Fruit fly (Drosophila melanogaster): ENCODE data around the gene muc.

muc gene

dm6 chr2L:7395813-7396212, 30.9 kb upstream of the muc start:
- TF ChIP-seq Pif1B (GFP tag; optimal IDR thresholded peaks at IDR 0.05) (no peak), rn (GFP tag; IDR thresholded peaks at IDR 0.05) (no peak), gl (tag; optimal IDR thresholded peaks at IDR 0.05) (no peak), CG17806 (tag; optimal IDR thresholded peaks at IDR 0.05) (peak; percentile 25), Snoo (tag; optimal IDR thresholded peaks at IDR 0.05) (peak; percentile 37), EcR (GFP tag; optimal IDR thresholded peaks at IDR 0.05) (no peak), CG8301 (tag; optimal IDR thresholded peaks at IDR 0.05) (no peak), Ets98B (GFP tag; IDR thresholded peaks at IDR 0.05) (0 out of 2 replicates have a peak, but pooled peaks have one; percentile 6), CG8159 (tag; optimal IDR thresholded peaks at IDR 0.05) (peak; percentile 41), CG32121 (GFP tag; IDR thresholded peaks at IDR 0.05) (no peak), CG13204 (GFP tag; optimal IDR thresholded peaks at IDR 0.05) (no peak), CG14655 (GFP tag; optimal IDR thresholded peaks at IDR 0.05) (no peak), D1 (tag; optimal IDR thresholded peaks at IDR 0.05) (no peak), CG4496 (GFP tag; IDR thresholded peaks at IDR 0.05) (no peak), CG10348 (GFP tag; IDR thresholded peaks at IDR 0.05) (no peak), CG15710 (tag; optimal IDR thresholded peaks at IDR 0.05) (peak; percentile 23), CG12605 (GFP tag; IDR thresholded peaks at IDR 0.05) (no peak), CG34367 (tag; optimal IDR thresholded peaks at IDR 0.05) (no peak), fd96Ca (GFP tag; IDR thresholded peaks at IDR 0.05) (no peak), CG9948 (tag; optimal IDR thresholded peaks at IDR 0.05) (peak; percentile 10)

- peak; percentile 48 for TF ChIP-seq Pif1B (GFP tag; optimal IDR thresholded peaks at IDR 0.05)
- peak; percentile 35; the same call in 1 of the 2 replicates for TF ChIP-seq rn (GFP tag; IDR thresholded peaks at IDR 0.05)
- TF ChIP-seq CG13204 (GFP tag; optimal IDR thresholded peaks at IDR 0.05): no peak
- TF ChIP-seq CG14655 (GFP tag; optimal IDR thresholded peaks at IDR 0.05): peak; percentile 71
- peak; percentile 90 for TF ChIP-seq CG4496 (GFP tag; IDR thresholded peaks at IDR 0.05)
- TF ChIP-seq CG15710 (tag; optimal IDR thresholded peaks at IDR 0.05): peak; percentile 76
- no peak; the same call in none of the 3 replicates for TF ChIP-seq fd96Ca (GFP tag; IDR thresholded peaks at IDR 0.05)
- TF ChIP-seq CG17806 (tag; optimal IDR thresholded peaks at IDR 0.05): peak; percentile 79
- TF ChIP-seq Snoo (tag; optimal IDR thresholded peaks at IDR 0.05): peak; percentile 64
- no peak for TF ChIP-seq CG10348 (GFP tag; IDR thresholded peaks at IDR 0.05)
- TF ChIP-seq CG9948 (tag; optimal IDR thresholded peaks at IDR 0.05): peak; percentile 68
- no peak for TF ChIP-seq D1 (tag; optimal IDR thresholded peaks at IDR 0.05)
- TF ChIP-seq CG34367 (tag; optimal IDR thresholded peaks at IDR 0.05): peak; percentile 53
- TF ChIP-seq EcR (GFP tag; optimal IDR thresholded peaks at IDR 0.05): no peak
- TF ChIP-seq Pif1A (GFP tag; optimal IDR thresholded peaks at IDR 0.05): peak; percentile 79
- TF ChIP-seq gl (tag; optimal IDR thresholded peaks at IDR 0.05): peak; percentile 65
- TF ChIP-seq CG12605 (GFP tag; IDR thresholded peaks at IDR 0.05): peak; percentile 39; the same call in 1 of the 2 replicates
- peak; percentile 78 for TF ChIP-seq CG32121 (GFP tag; IDR thresholded peaks at IDR 0.05)
- peak; percentile 69 for TF ChIP-seq CG8301 (tag; optimal IDR thresholded peaks at IDR 0.05)
- peak; percentile 86 for TF ChIP-seq CG8159 (tag; optimal IDR thresholded peaks at IDR 0.05)
- TF ChIP-seq Ets98B (GFP tag; IDR thresholded peaks at IDR 0.05): peak; percentile 83
Measured at dm6 chr2L:7396962-7397361, 29.7 kb upstream of the muc start.

- no peak for TF ChIP-seq CG17806 (tag; optimal IDR thresholded peaks at IDR 0.05)
- TF ChIP-seq EcR (GFP tag; optimal IDR thresholded peaks at IDR 0.05): no peak
- TF ChIP-seq CG32121 (GFP tag; IDR thresholded peaks at IDR 0.05): no peak
- TF ChIP-seq CG12605 (GFP tag; IDR thresholded peaks at IDR 0.05): no peak
- TF ChIP-seq CG10348 (GFP tag; IDR thresholded peaks at IDR 0.05): no peak
- no peak for TF ChIP-seq CG9948 (tag; optimal IDR thresholded peaks at IDR 0.05)
- TF ChIP-seq CG8159 (tag; optimal IDR thresholded peaks at IDR 0.05): no peak
- TF ChIP-seq Snoo (tag; optimal IDR thresholded peaks at IDR 0.05): no peak
- no peak for TF ChIP-seq CG13204 (GFP tag; optimal IDR thresholded peaks at IDR 0.05)
- no peak for TF ChIP-seq CG8301 (tag; optimal IDR thresholded peaks at IDR 0.05)
- TF ChIP-seq fd96Ca (GFP tag; IDR thresholded peaks at IDR 0.05): no peak
- TF ChIP-seq rn (GFP tag; IDR thresholded peaks at IDR 0.05): no peak
- TF ChIP-seq gl (tag; optimal IDR thresholded peaks at IDR 0.05): no peak
- no peak for TF ChIP-seq D1 (tag; optimal IDR thresholded peaks at IDR 0.05)
- no peak for TF ChIP-seq CG4496 (GFP tag; IDR thresholded peaks at IDR 0.05)
- TF ChIP-seq Pif1B (GFP tag; optimal IDR thresholded peaks at IDR 0.05): no peak
- no peak for TF ChIP-seq Ets98B (GFP tag; IDR thresholded peaks at IDR 0.05)
- no peak for TF ChIP-seq CG15710 (tag; optimal IDR thresholded peaks at IDR 0.05)
- no peak for TF ChIP-seq CG34367 (tag; optimal IDR thresholded peaks at IDR 0.05)
Measured at dm6 chr2L:7397746-7398145, 28.9 kb upstream of the muc start.

dm6 chr2L:7398528-7398927, 28.1 kb upstream of the muc start, which contains the start of gene CG5160:
TSS of gene CG5160 (minus strand) at chr2L:7398750.
- TF ChIP-seq fd96Ca (GFP tag; IDR thresholded peaks at IDR 0.05): no peak
- no peak for TF ChIP-seq D1 (tag; optimal IDR thresholded peaks at IDR 0.05)
- no peak for TF ChIP-seq CG10348 (GFP tag; IDR thresholded peaks at IDR 0.05)
- no peak for TF ChIP-seq CG34367 (tag; optimal IDR thresholded peaks at IDR 0.05)
- TF ChIP-seq Ets98B (GFP tag; IDR thresholded peaks at IDR 0.05): no peak
- TF ChIP-seq Pif1A (GFP tag; optimal IDR thresholded peaks at IDR 0.05): no peak
- no peak for TF ChIP-seq Snoo (tag; optimal IDR thresholded peaks at IDR 0.05)
- no peak for TF ChIP-seq CG12605 (GFP tag; IDR thresholded peaks at IDR 0.05)

- no peak for TF ChIP-seq CG13204 (GFP tag; optimal IDR thresholded peaks at IDR 0.05)
- TF ChIP-seq Snoo (tag; optimal IDR thresholded peaks at IDR 0.05): no peak
- TF ChIP-seq gl (tag; optimal IDR thresholded peaks at IDR 0.05): no peak
- no peak for TF ChIP-seq Pif1A (GFP tag; optimal IDR thresholded peaks at IDR 0.05)
- no peak for TF ChIP-seq Ets98B (GFP tag; IDR thresholded peaks at IDR 0.05)
- no peak for TF ChIP-seq CG12605 (GFP tag; IDR thresholded peaks at IDR 0.05)
- TF ChIP-seq Pif1B (GFP tag; optimal IDR thresholded peaks at IDR 0.05): no peak
- TF ChIP-seq fd96Ca (GFP tag; IDR thresholded peaks at IDR 0.05): no peak
- TF ChIP-seq CG10348 (GFP tag; IDR thresholded peaks at IDR 0.05): no peak
Measured at dm6 chr2L:7401025-7401424, 25.6 kb upstream of the muc start, which contains the start of gene CG5171. TSS of gene CG5171 (plus strand) at chr2L:7401335.

dm6 chr2L:7401627-7402026, 25.0 kb upstream of the muc start:
- TF ChIP-seq CG17806 (tag; optimal IDR thresholded peaks at IDR 0.05) (no peak), gl (tag; optimal IDR thresholded peaks at IDR 0.05) (no peak), CG13204 (GFP tag; optimal IDR thresholded peaks at IDR 0.05) (no peak), CG8159 (tag; optimal IDR thresholded peaks at IDR 0.05) (no peak), Snoo (tag; optimal IDR thresholded peaks at IDR 0.05) (no peak), CG32121 (GFP tag; IDR thresholded peaks at IDR 0.05) (no peak), EcR (GFP tag; optimal IDR thresholded peaks at IDR 0.05) (no peak), rn (GFP tag; IDR thresholded peaks at IDR 0.05) (no peak), CG34367 (tag; optimal IDR thresholded peaks at IDR 0.05) (no peak), CG15710 (tag; optimal IDR thresholded peaks at IDR 0.05) (no peak)
